Worm (Caenorhabditis elegans) whole organism, young adult: Measurements from ENCODE around the gene cdc-14.

ENCODE experiments used
- dox-1 ChIP-seq: fragments of 200-800 bp; sonication (Bioruptor generic); IDR thresholded peaks from 2 replicates; pipeline ENCODE4 v1.3.6; 2022; ENCODE audit warnings: missing genetic modification reagents, missing genetic modification characterization, missing compliant biosample characterization
- let-526 ChIP-seq: fragments of 200-800 bp; sonication (Bioruptor generic); IDR thresholded peaks from 2 replicates; pipeline ENCODE4 v1.3.6; 2022; ENCODE audit warnings: missing genetic modification reagents, missing genetic modification characterization, missing compliant biosample characterization
- rpc-1 ChIP-seq, 2 experiments: fragments of 150-350 bp in 1 of 2; sonication (generic microtip) in 1 of 2; optimal IDR thresholded peaks; 2 replicates each; lab custom pipeline; 2014 to 2018; ENCODE audit warnings: missing biosample characterization in 1 of 2, missing genetic modification characterization in 1 of 2, missing genetic modification reagents in 1 of 2, missing genotype in 1 of 2

ce11 chrII:5593377-5593932, at the start of gene cdc-14:
- no peak for TF ChIP-seq rpc-1 (optimal IDR thresholded peaks at IDR 0.05; lab: Kevin White, UChicago)
- TF ChIP-seq rpc-1 (tag; optimal IDR thresholded peaks at IDR 0.05; lab: Kevin White, UChicago) = no peak
- peak; percentile 70 for TF ChIP-seq dox-1
- TF ChIP-seq let-526 (GFP tag; lab: Robert Waterston, UW) = no peak
